Worm (Caenorhabditis elegans) whole organism, L4 larva: ENCODE results near the gene btbd-10.

Experiments used
- D1046.2 ChIP-seq: fragments of 200-800 bp; sonication (Bioruptor generic); IDR thresholded peaks from 2 replicates; pipeline ENCODE4 v1.3.6; 2022; ENCODE audit warnings: missing genetic modification characterization, missing compliant biosample characterization
- F26F4.8 ChIP-seq: fragments of 200-800 bp; sonication (Bioruptor generic); conservative IDR thresholded peaks from 2 replicates; pipeline ENCODE4 v1.3.6; 2022; ENCODE audit warnings: missing genetic modification characterization, missing compliant biosample characterization
- F37D6.2 ChIP-seq: sonication (generic microtip); optimal IDR thresholded peaks from 2 replicates; lab custom pipeline; 2016; ENCODE audit warnings: mild to moderate bottlenecking, missing genetic modification characterization, missing compliant biosample characterization
- F49E8.2 ChIP-seq: sonication (generic microtip); optimal IDR thresholded peaks from 2 replicates; lab custom pipeline; 2016; ENCODE audit warnings: missing compliant biosample characterization, mild to moderate bottlenecking, missing genetic modification characterization, borderline replicate concordance
- R02D3.7 ChIP-seq: fragments of 150-350 bp; sonication (generic microtip); optimal IDR thresholded peaks from 3 replicates; lab custom pipeline; 2014; ENCODE audit warnings: missing biosample characterization, missing genetic modification characterization
- Y48G9A.11 ChIP-seq: fragments of 200-800 bp; sonication (Bioruptor generic); IDR thresholded peaks from 2 replicates; pipeline ENCODE4 v1.3.6; 2022; ENCODE audit warnings: missing genetic modification reagents, missing genetic modification characterization, missing compliant biosample characterization
- ZK337.2 ChIP-seq: fragments of 200-800 bp; sonication (Bioruptor generic); IDR thresholded peaks from 2 replicates; pipeline ENCODE4 v1.3.6; 2022; ENCODE audit warnings: missing genetic modification reagents, missing genetic modification characterization, missing compliant biosample characterization
- arid-1 ChIP-seq: fragments of 200-800 bp; sonication (Bioruptor generic); conservative IDR thresholded peaks from 2 replicates; pipeline ENCODE4 v1.3.6; 2022; ENCODE audit warnings: missing genetic modification reagents, missing genetic modification characterization, missing compliant biosample characterization
- ceh-44 ChIP-seq: fragments of 200-800 bp; sonication (Bioruptor generic); IDR thresholded peaks from 2 replicates; pipeline ENCODE4 v1.3.6; 2022; ENCODE audit warnings: missing genetic modification reagents, missing genetic modification characterization, missing compliant biosample characterization
- daf-8 ChIP-seq: fragments of 200-800 bp; sonication (Bioruptor generic); IDR thresholded peaks from 2 replicates; pipeline ENCODE4 v1.3.6; 2022; ENCODE audit warnings: missing genetic modification characterization, missing compliant biosample characterization
- dmd-6 ChIP-seq: fragments of 200-800 bp; sonication (Bioruptor generic); IDR thresholded peaks from 2 replicates; pipeline ENCODE4 v1.3.6; 2022; ENCODE audit warnings: missing genetic modification reagents, missing genetic modification characterization, missing compliant biosample characterization
- egl-27 ChIP-seq: sonication (generic microtip); optimal IDR thresholded peaks from 3 replicates; lab custom pipeline; 2017; ENCODE audit warnings: missing biosample characterization, missing genetic modification reagents, missing genetic modification characterization
- fkh-10 ChIP-seq: fragments of 150-350 bp; optimal IDR thresholded peaks from 2 replicates; lab custom pipeline; 2014; ENCODE audit warnings: missing biosample characterization, missing genetic modification reagents, missing genetic modification characterization
- fos-1 ChIP-seq: fragments of 150-350 bp; optimal IDR thresholded peaks from 2 replicates; lab custom pipeline; 2014; ENCODE audit warnings: missing biosample characterization, missing genetic modification characterization
- gei-8 ChIP-seq: fragments of 200-800 bp; sonication (Bioruptor generic); optimal IDR thresholded peaks from 2 replicates; lab custom pipeline; 2018; ENCODE audit warnings: mild to moderate bottlenecking, missing genetic modification characterization, missing compliant biosample characterization
- hif-1 ChIP-seq, 2 experiments: sonication (generic microtip); optimal IDR thresholded peaks; 2 replicates each; lab custom pipeline; 2016 to 2017; ENCODE audit warnings: missing compliant biosample characterization in 2 of 2, missing genetic modification characterization in 2 of 2, missing genetic modification reagents in 2 of 2, missing genotype in 2 of 2, mild to moderate bottlenecking in 1 of 2
- hlh-11 ChIP-seq: fragments of 200-800 bp; sonication (Bioruptor generic); optimal IDR thresholded peaks from 2 replicates; lab custom pipeline; 2018; ENCODE audit warnings: mild to moderate bottlenecking, missing genetic modification characterization, missing compliant biosample characterization
- lin-13 ChIP-seq: fragments of 150-350 bp; optimal IDR thresholded peaks from 2 replicates; lab custom pipeline; 2014; ENCODE audit warnings: missing biosample characterization, missing genetic modification reagents, missing genetic modification characterization
- lin-15B ChIP-seq: fragments of 150-350 bp; sonication (generic microtip); optimal IDR thresholded peaks from 3 replicates; lab custom pipeline; 2014; ENCODE audit warnings: missing biosample characterization, missing genetic modification characterization
- lin-29 ChIP-seq: fragments of 200-800 bp; sonication (Bioruptor generic); IDR thresholded peaks from 2 replicates; pipeline ENCODE4 v1.3.6; 2022; ENCODE audit warnings: missing genetic modification reagents, missing genetic modification characterization, missing compliant biosample characterization
- lin-38 ChIP-seq: fragments of 200-800 bp; sonication (Bioruptor generic); IDR thresholded peaks from 2 replicates; pipeline ENCODE4 v1.3.6; 2022; ENCODE audit warnings: missing genetic modification reagents, missing genetic modification characterization, missing compliant biosample characterization
- lsy-2 ChIP-seq, 2 experiments: fragments of 150-350 bp in 1 of 2; sonication (generic microtip) in 1 of 2; optimal IDR thresholded peaks; 2 replicates each; lab custom pipeline; 2014 to 2017; ENCODE audit warnings: missing biosample characterization in 2 of 2, missing genetic modification characterization in 2 of 2
- madf-5 ChIP-seq, 2 experiments: fragments of 200-800 bp; sonication (Bioruptor generic); IDR thresholded peaks; 2 replicates each; pipeline ENCODE4 v1.3.6; 2022; ENCODE audit warnings: missing compliant biosample characterization in 2 of 2, missing genetic modification characterization in 2 of 2
- madf-9 ChIP-seq: fragments of 200-800 bp; sonication (Bioruptor generic); conservative IDR thresholded peaks from 2 replicates; pipeline ENCODE4 v1.3.6; 2022; ENCODE audit warnings: missing genetic modification reagents, missing genetic modification characterization, missing compliant biosample characterization
- mes-2 ChIP-seq: sonication (generic microtip); optimal IDR thresholded peaks from 2 replicates; lab custom pipeline; 2016; ENCODE audit warnings: missing genotype, mild to moderate bottlenecking, missing genetic modification characterization, missing compliant biosample characterization; ENCODE audit not compliant: poor library complexity, severe bottlenecking
- nhr-102 ChIP-seq: sonication (generic microtip); optimal IDR thresholded peaks from 2 replicates; lab custom pipeline; 2016; ENCODE audit warnings: mild to moderate bottlenecking, missing genetic modification characterization, moderate library complexity, missing compliant biosample characterization
- nhr-11 ChIP-seq: fragments of 150-350 bp; optimal IDR thresholded peaks from 2 replicates; lab custom pipeline; 2014; ENCODE audit warnings: missing biosample characterization, missing genetic modification characterization
- nhr-237 ChIP-seq: sonication (generic microtip); optimal IDR thresholded peaks from 2 replicates; lab custom pipeline; 2017; ENCODE audit warnings: missing biosample characterization, missing genetic modification characterization
- nhr-41 ChIP-seq: fragments of 200-800 bp; sonication (Bioruptor generic); IDR thresholded peaks from 2 replicates; pipeline ENCODE4 v1.3.6; 2022; ENCODE audit warnings: missing genetic modification reagents, missing genetic modification characterization, missing compliant biosample characterization
- nhr-42 ChIP-seq: fragments of 200-800 bp; sonication (Bioruptor generic); IDR thresholded peaks from 2 replicates; pipeline ENCODE4 v1.3.6; 2022; ENCODE audit warnings: missing genetic modification characterization, missing compliant biosample characterization
- nhr-6 ChIP-seq: fragments of 150-350 bp; optimal IDR thresholded peaks from 2 replicates; lab custom pipeline; 2014; ENCODE audit warnings: missing biosample characterization, missing genetic modification characterization
- nhr-77 ChIP-seq: fragments of 150-350 bp; optimal IDR thresholded peaks from 2 replicates; lab custom pipeline; 2014; ENCODE audit warnings: missing biosample characterization, missing genetic modification characterization
- pha-4 ChIP-seq, 2 experiments: fragments of 150-350 bp in 1 of 2; fragments of 200-800 bp in 1 of 2; sonication (Bioruptor generic) in 1 of 2; IDR thresholded peaks in 1 of 2; optimal IDR thresholded peaks in 1 of 2; 2 replicates each; pipeline versions ENCODE4 v1.3.6 to Lab custom; 2014 to 2022; ENCODE audit warnings: missing genetic modification characterization in 2 of 2, missing genetic modification reagents in 2 of 2, missing biosample characterization in 1 of 2, missing compliant biosample characterization in 1 of 2
- skn-1 ChIP-seq: fragments of 150-350 bp; optimal IDR thresholded peaks from 2 replicates; lab custom pipeline; 2014; ENCODE audit warnings: missing biosample characterization, missing genetic modification characterization
- snpc-1.2 ChIP-seq: fragments of 200-800 bp; sonication (Bioruptor generic); IDR thresholded peaks from 2 replicates; pipeline ENCODE4 v1.3.6; 2022; ENCODE audit warnings: missing genetic modification reagents, missing genetic modification characterization, missing compliant biosample characterization
- snpc-4 ChIP-seq: fragments of 150-350 bp; optimal IDR thresholded peaks from 2 replicates; lab custom pipeline; 2014; ENCODE audit warnings: missing biosample characterization, missing genetic modification characterization
- tag-97 ChIP-seq: fragments of 200-800 bp; sonication (Bioruptor generic); IDR thresholded peaks from 2 replicates; pipeline ENCODE4 v1.3.6; 2022; ENCODE audit warnings: missing genetic modification characterization, missing compliant biosample characterization
- unc-130 ChIP-seq: sonication (generic microtip); optimal IDR thresholded peaks from 2 replicates; lab custom pipeline; 2016; ENCODE audit warnings: missing genetic modification reagents, missing genetic modification characterization, missing compliant biosample characterization
- unc-62 ChIP-seq, 3 experiments: fragments of 150-350 bp in 1 of 3; sonication (generic microtip); optimal IDR thresholded peaks in 2 of 3; peaks in 1 of 3; 1 replicate in 1 of 3; 2 replicates in 2 of 3; lab custom pipeline; 2014 to 2017; ENCODE audit warnings: missing biosample characterization in 3 of 3, missing genetic modification characterization in 3 of 3, missing genetic modification reagents in 3 of 3, missing genotype in 1 of 3
- zag-1 ChIP-seq: fragments of 150-350 bp; optimal IDR thresholded peaks from 2 replicates; lab custom pipeline; 2014; ENCODE audit warnings: missing biosample characterization, missing genetic modification characterization
- zip-11 ChIP-seq: fragments of 200-800 bp; sonication (Bioruptor generic); IDR thresholded peaks from 2 replicates; pipeline ENCODE4 v1.3.6; 2022; ENCODE audit warnings: missing genetic modification characterization, missing compliant biosample characterization

btbd-10 gene

DNA sequence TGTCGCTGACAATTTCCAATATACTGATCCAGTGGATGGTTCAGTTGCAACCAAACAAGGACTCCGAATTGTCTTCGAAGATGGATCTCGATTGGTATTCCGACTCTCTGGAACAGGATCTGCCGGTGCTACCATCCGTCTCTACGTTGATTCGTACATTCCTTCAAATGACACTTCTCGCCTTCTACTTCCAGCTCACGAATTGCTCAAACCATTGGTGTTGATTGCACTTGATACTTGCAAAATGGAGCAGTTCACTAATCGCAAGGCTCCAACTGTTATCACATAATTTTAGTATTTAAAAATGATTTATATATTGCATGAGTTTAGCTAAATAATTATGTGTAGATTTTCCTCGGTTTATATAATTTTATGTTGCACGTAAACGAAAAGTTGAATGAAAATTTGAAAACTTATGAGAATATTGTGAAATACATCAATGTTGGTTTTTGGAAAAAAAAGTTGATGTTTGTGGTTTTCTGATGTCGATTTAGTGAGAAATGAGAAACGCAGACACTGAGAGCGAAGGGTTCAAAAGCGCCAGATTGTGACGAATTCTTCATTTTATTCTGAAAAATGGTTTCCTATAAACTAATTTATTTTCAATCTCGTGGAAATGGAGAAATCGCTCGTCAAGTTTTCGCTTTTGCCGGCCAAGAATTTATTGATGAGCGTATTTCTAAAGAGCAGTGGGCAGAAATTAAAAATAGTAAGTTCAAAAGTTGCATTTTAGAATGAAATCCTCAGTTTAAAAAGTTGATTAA lies 13.6 kb upstream of the btbd-10 start, which contains the start of gene gst-9 (continued):
- TF ChIP-seq F49E8.2 (no peak), F26F4.8 (GFP tag; lab: Robert Waterston, UW) (no peak), tag-97 (GFP tag; lab: Robert Waterston, UW) (no peak), gei-8 (GFP tag; lab: Kevin White, UChicago) (no peak), fos-1 (tag; lab: Kevin White, UChicago) (no peak), mes-2 (tag; lab: Kevin White, UChicago) (no peak), hlh-11 (peak; percentile 42), nhr-77 (tag; lab: Kevin White, UChicago) (no peak), unc-130 (GFP tag; lab: Kevin White, UChicago) (no peak), arid-1 (no peak), nhr-11 (tag; lab: Kevin White, UChicago) (no peak), lin-15B (tag; lab: Kevin White, UChicago) (no peak), nhr-102 (tag; lab: Kevin White, UChicago) (peak; percentile 51), lin-29 (GFP tag; lab: Robert Waterston, UW) (no peak), nhr-41 (no peak), pha-4 (GFP tag; IDR thresholded peaks at IDR 0.05; lab: Robert Waterston, UW) (0 out of 2 replicates have a peak, but pooled peaks have one; percentile 52), pha-4 (tag; optimal IDR thresholded peaks at IDR 0.05; lab: Kevin White, UChicago) (no peak), snpc-1.2 (GFP tag; lab: Robert Waterston, UW) (no peak), snpc-4 (tag; lab: Kevin White, UChicago) (no peak), lin-38 (GFP tag; lab: Robert Waterston, UW) (peak; percentile 48), skn-1 (tag; lab: Kevin White, UChicago) (no peak), Y48G9A.11 (GFP tag; lab: Robert Waterston, UW) (no peak), hif-1 (tag; optimal IDR thresholded peaks at IDR 0.05; lab: Kevin White, UChicago) (no peak), dmd-6 (GFP tag; lab: Robert Waterston, UW) (0 out of 2 replicates have a peak, but pooled peaks have one; percentile 8), lin-13 (GFP tag; lab: Kevin White, UChicago) (peak; percentile 57), nhr-6 (tag; lab: Kevin White, UChicago) (no peak), ZK337.2 (GFP tag; lab: Robert Waterston, UW) (no peak), egl-27 (tag; lab: Kevin White, UChicago) (no peak), madf-9 (peak; percentile 23; the same call in 1 of the 2 replicates), F37D6.2 (tag; lab: Kevin White, UChicago) (no peak), zip-11 (GFP tag; lab: Robert Waterston, UW) (no peak), unc-62 (GFP tag; optimal IDR thresholded peaks at IDR 0.05 in 1 of 2; lab: Kevin White, UChicago) (peak in 1 of 2 experiments; percentile 84), unc-62 (tag; optimal IDR thresholded peaks at IDR 0.05; lab: Kevin White, UChicago) (no peak), nhr-42 (GFP tag; lab: Robert Waterston, UW) (0 out of 2 replicates have a peak, but pooled peaks have one; percentile 64), nhr-237 (tag; lab: Kevin White, UChicago) (no peak), ceh-44 (no peak), madf-5 (GFP tag; IDR thresholded peaks at IDR 0.05; lab: Robert Waterston, UW) (no peak), R02D3.7 (tag; lab: Kevin White, UChicago) (no peak), zag-1 (no peak), daf-8 (no peak), D1046.2 (GFP tag; lab: Robert Waterston, UW) (no peak), fkh-10 (GFP tag; lab: Kevin White, UChicago) (no peak), lsy-2 (tag; optimal IDR thresholded peaks at IDR 0.05; lab: Kevin White, UChicago) (peak in 1 of 2 experiments; percentile 61)
